Fruit fly (Drosophila melanogaster) whole organism, embryonic: Measurements from ENCODE around the gene dpr20.

Experiments
- Atf-2 ChIP-seq: fragments of 200-800 bp; sonication (Bioruptor generic); optimal IDR thresholded peaks from 2 replicates; lab custom pipeline; 2016; ENCODE audit warnings: missing biosample characterization, missing genetic modification characterization
- Bgb ChIP-seq: fragments of 200-800 bp; sonication (Bioruptor generic); IDR thresholded peaks from 2 replicates; pipeline ENCODE4 v1.3.6; 2022; ENCODE audit warnings: missing biosample characterization, missing genetic modification characterization; ENCODE audit not compliant: partially characterized antibody
- BtbVII ChIP-seq: fragments of 200-800 bp; sonication (Bioruptor generic); optimal IDR thresholded peaks from 3 replicates; lab custom pipeline; 2017; ENCODE audit warnings: missing biosample characterization, mild to moderate bottlenecking, missing genetic modification characterization
- Bteb2 ChIP-seq: fragments of 200-800 bp; sonication (Bioruptor generic); optimal IDR thresholded peaks from 2 replicates; lab custom pipeline; 2016; ENCODE audit warnings: missing biosample characterization, missing genetic modification characterization
- CG10959 ChIP-seq: fragments of 200-800 bp; sonication (Bioruptor generic); IDR thresholded peaks from 2 replicates; pipeline ENCODE4 v1.3.6; 2022; ENCODE audit warnings: missing biosample characterization, missing genetic modification characterization
- CG13624 ChIP-seq: fragments of 200-800 bp; sonication (Bioruptor generic); optimal IDR thresholded peaks from 2 replicates; lab custom pipeline; 2016; ENCODE audit warnings: missing biosample characterization, missing genetic modification characterization
- CG13775 ChIP-seq: fragments of 200-800 bp; sonication (Bioruptor generic); optimal IDR thresholded peaks from 3 replicates; lab custom pipeline; 2017; ENCODE audit warnings: missing biosample characterization, mild to moderate bottlenecking, missing genetic modification characterization
- CG15479 ChIP-seq: fragments of 200-800 bp; sonication (Bioruptor generic); optimal IDR thresholded peaks from 3 replicates; lab custom pipeline; 2019; ENCODE audit warnings: missing biosample characterization, mild to moderate bottlenecking, missing genetic modification characterization, moderate library complexity
- CG16779 ChIP-seq: fragments of 200-800 bp; sonication (Bioruptor generic); IDR thresholded peaks from 2 replicates; pipeline ENCODE4 v1.3.6; 2022; ENCODE audit warnings: missing biosample characterization, missing genetic modification characterization
- CG16813 ChIP-seq: fragments of 200-800 bp; sonication (Bioruptor generic); IDR thresholded peaks from 3 replicates; pipeline ENCODE4 v1.3.6; 2022; ENCODE audit warnings: missing biosample characterization, missing genetic modification characterization; ENCODE audit not compliant: partially characterized antibody
- CG17385 ChIP-seq: fragments of 200-800 bp; sonication (Bioruptor generic); optimal IDR thresholded peaks from 3 replicates; lab custom pipeline; 2018; ENCODE audit warnings: missing biosample characterization, mild to moderate bottlenecking, missing genetic modification characterization
- CG17568 ChIP-seq: fragments of 200-800 bp; sonication (Bioruptor generic); optimal IDR thresholded peaks from 2 replicates; lab custom pipeline; 2018; ENCODE audit warnings: missing biosample characterization, mild to moderate bottlenecking, missing genetic modification characterization, moderate library complexity
- CG18011 ChIP-seq: fragments of 200-800 bp; sonication (Bioruptor generic); optimal IDR thresholded peaks from 2 replicates; lab custom pipeline; 2017; ENCODE audit warnings: missing biosample characterization, missing genetic modification characterization, mild to moderate bottlenecking, moderate library complexity, missing genotype
- CG32767 ChIP-seq: fragments of 200-800 bp; sonication (Bioruptor generic); IDR thresholded peaks from 2 replicates; pipeline ENCODE4 v1.3.6; 2022; ENCODE audit warnings: missing biosample characterization, missing genetic modification characterization
- CG42726 ChIP-seq: fragments of 200-800 bp; sonication (Bioruptor generic); IDR thresholded peaks from 2 replicates; pipeline ENCODE4 v1.3.6; 2022; ENCODE audit warnings: missing biosample characterization, missing genetic modification characterization; ENCODE audit not compliant: partially characterized antibody
- CG6272 ChIP-seq: fragments of 200-800 bp; sonication (Bioruptor generic); IDR thresholded peaks from 2 replicates; pipeline ENCODE4 v1.3.6; 2022; ENCODE audit warnings: missing biosample characterization, missing genetic modification characterization
- CG7556 ChIP-seq: fragments of 200-800 bp; sonication (Bioruptor generic); optimal IDR thresholded peaks from 2 replicates; lab custom pipeline; 2017; ENCODE audit warnings: missing biosample characterization, mild to moderate bottlenecking, missing genetic modification characterization
- CG7928 ChIP-seq: fragments of 200-800 bp; sonication (Bioruptor generic); optimal IDR thresholded peaks from 2 replicates; lab custom pipeline; 2017; ENCODE audit warnings: missing biosample characterization, mild to moderate bottlenecking, missing genetic modification characterization
- CHES-1-like ChIP-seq: fragments of 200-800 bp; sonication (Bioruptor generic); optimal IDR thresholded peaks from 2 replicates; lab custom pipeline; 2016; ENCODE audit warnings: missing biosample characterization, missing genetic modification characterization
- Doc3 ChIP-seq: fragments of 200-800 bp; sonication (Bioruptor generic); IDR thresholded peaks from 3 replicates; pipeline ENCODE4 v1.3.6; 2022; ENCODE audit warnings: missing biosample characterization, missing genetic modification characterization; ENCODE audit not compliant: partially characterized antibody
- E2f2 ChIP-seq: fragments of 200-800 bp; sonication (Bioruptor generic); IDR thresholded peaks from 2 replicates; pipeline ENCODE4 v1.3.6; 2022; ENCODE audit warnings: missing biosample characterization, missing genetic modification characterization
- Eip74EF ChIP-seq, 2 experiments: fragments of 200-800 bp in 1 of 2; fragments of >200 bp in 1 of 2; sonication (Bioruptor generic) in 1 of 2; optimal IDR thresholded peaks; 2 replicates each; lab custom pipeline; 2017 to 2019; ENCODE audit warnings: missing biosample characterization in 2 of 2, missing genetic modification characterization in 2 of 2, mild to moderate bottlenecking in 1 of 2, moderate library complexity in 1 of 2
- Mes4 ChIP-seq: fragments of 200-800 bp; sonication (Bioruptor generic); optimal IDR thresholded peaks from 2 replicates; lab custom pipeline; 2016; ENCODE audit warnings: missing biosample characterization, missing genetic modification characterization
- Oli ChIP-seq: fragments of 200-800 bp; sonication (Bioruptor generic); optimal IDR thresholded peaks from 2 replicates; lab custom pipeline; 2018; ENCODE audit warnings: missing biosample characterization, mild to moderate bottlenecking, missing genetic modification characterization, moderate library complexity
- Scr ChIP-seq: fragments of 200-800 bp; sonication (Bioruptor generic); IDR thresholded peaks from 2 replicates; pipeline ENCODE4 v1.3.6; 2022; ENCODE audit warnings: missing biosample characterization, missing genetic modification characterization; ENCODE audit not compliant: partially characterized antibody
- Six4 ChIP-seq: fragments of 200-800 bp; sonication (Bioruptor generic); optimal IDR thresholded peaks from 2 replicates; lab custom pipeline; 2016; ENCODE audit warnings: missing biosample characterization, missing genetic modification characterization
- Ssrp ChIP-seq: fragments of 200-800 bp; sonication (Bioruptor generic); optimal IDR thresholded peaks from 2 replicates; lab custom pipeline; 2018; ENCODE audit warnings: missing biosample characterization, mild to moderate bottlenecking, missing genetic modification characterization, moderate library complexity
- TFAM ChIP-seq: fragments of 200-800 bp; sonication (Bioruptor generic); optimal IDR thresholded peaks from 2 replicates; lab custom pipeline; 2017; ENCODE audit warnings: missing biosample characterization, missing genetic modification characterization, inconsistent platforms
- Usf ChIP-seq: fragments of 200-800 bp; sonication (Bioruptor generic); optimal IDR thresholded peaks from 2 replicates; lab custom pipeline; 2017; ENCODE audit warnings: missing genotype, missing biosample characterization, missing genetic modification characterization
- br ChIP-seq: fragments of >200 bp; optimal IDR thresholded peaks from 2 replicates; lab custom pipeline; 2017
- cg ChIP-seq: fragments of 200-800 bp; sonication (Bioruptor generic); optimal IDR thresholded peaks from 3 replicates; lab custom pipeline; 2019; ENCODE audit warnings: missing biosample characterization, mild to moderate bottlenecking, missing genetic modification characterization, moderate library complexity
- chn ChIP-seq: fragments of 200-800 bp; sonication (Bioruptor generic); optimal IDR thresholded peaks from 2 replicates; lab custom pipeline; 2016; ENCODE audit warnings: missing biosample characterization, missing genetic modification characterization
- ci ChIP-seq: fragments of 200-800 bp; sonication (Bioruptor generic); IDR thresholded peaks from 3 replicates; pipeline ENCODE4 v1.3.6; 2022; ENCODE audit warnings: missing biosample characterization, missing genetic modification characterization
- corto ChIP-seq: fragments of 200-800 bp; sonication (Bioruptor generic); optimal IDR thresholded peaks from 2 replicates; lab custom pipeline; 2016; ENCODE audit warnings: missing biosample characterization, mild to moderate bottlenecking, missing genetic modification characterization, moderate library complexity
- cwo ChIP-seq: fragments of 200-800 bp; sonication (Bioruptor generic); optimal IDR thresholded peaks from 3 replicates; lab custom pipeline; 2017; ENCODE audit warnings: missing biosample characterization, missing genetic modification characterization, mild to moderate bottlenecking, moderate library complexity, missing genetic modification reagents
- dpn ChIP-seq, 2 experiments: fragments of 200-800 bp; sonication (Bioruptor generic); optimal IDR thresholded peaks; 3 replicates each; lab custom pipeline; 2016; ENCODE audit warnings: missing biosample characterization in 2 of 2, missing genetic modification characterization in 2 of 2
- ewg ChIP-seq: fragments of 200-800 bp; sonication (Bioruptor generic); optimal IDR thresholded peaks from 3 replicates; lab custom pipeline; 2017; ENCODE audit warnings: mild to moderate bottlenecking, missing biosample characterization, missing genetic modification reagents, missing genetic modification characterization
- kah ChIP-seq: fragments of 200-800 bp; sonication (Bioruptor generic); optimal IDR thresholded peaks from 2 replicates; lab custom pipeline; 2018; ENCODE audit warnings: missing biosample characterization, mild to moderate bottlenecking, missing genetic modification characterization
- ken ChIP-seq: fragments of 200-800 bp; sonication (Bioruptor generic); IDR thresholded peaks from 3 replicates; pipeline ENCODE4 v1.3.6; 2022; ENCODE audit warnings: missing biosample characterization, missing genetic modification characterization
- lov ChIP-seq, 2 experiments: fragments of 200-800 bp in 1 of 2; fragments of >200 bp in 1 of 2; sonication (Bioruptor generic) in 1 of 2; IDR thresholded peaks in 1 of 2; optimal IDR thresholded peaks in 1 of 2; 2 replicates in 1 of 2; 3 replicates in 1 of 2; pipeline versions ENCODE4 v1.3.6 to Lab custom; 2017 to 2022; ENCODE audit warnings: missing biosample characterization in 1 of 2, missing genetic modification characterization in 1 of 2
- maf-S ChIP-seq: fragments of 200-800 bp; sonication (Bioruptor generic); optimal IDR thresholded peaks from 2 replicates; lab custom pipeline; 2016; ENCODE audit warnings: missing biosample characterization, missing genetic modification characterization
- otp ChIP-seq: fragments of 200-800 bp; sonication (Bioruptor generic); IDR thresholded peaks from 3 replicates; pipeline ENCODE4, ENCODE4 v1.3.6; 2022; ENCODE audit warnings: missing biosample characterization, missing genetic modification characterization
- p53 ChIP-seq: fragments of 200-800 bp; sonication (Bioruptor generic); optimal IDR thresholded peaks from 2 replicates; lab custom pipeline; 2016; ENCODE audit warnings: missing biosample characterization, missing genetic modification characterization
- pfk ChIP-seq: fragments of 200-800 bp; sonication (Bioruptor generic); optimal IDR thresholded peaks from 2 replicates; lab custom pipeline; 2018; ENCODE audit warnings: missing biosample characterization, mild to moderate bottlenecking, missing genetic modification characterization, moderate library complexity
- repo ChIP-seq: fragments of 200-800 bp; sonication (Bioruptor generic); optimal IDR thresholded peaks from 2 replicates; lab custom pipeline; 2016; ENCODE audit warnings: missing biosample characterization, missing genetic modification characterization
- run ChIP-seq: fragments of 200-800 bp; sonication (Bioruptor generic); optimal IDR thresholded peaks from 3 replicates; lab custom pipeline; 2018; ENCODE audit warnings: missing biosample characterization, mild to moderate bottlenecking, missing genetic modification characterization
- sim ChIP-seq: fragments of 200-800 bp; sonication (Bioruptor generic); IDR thresholded peaks from 2 replicates; pipeline ENCODE4 v1.3.6; 2022; ENCODE audit warnings: missing biosample characterization, missing genetic modification characterization
- vnd ChIP-seq: fragments of 200-800 bp; sonication (Bioruptor generic); IDR thresholded peaks from 3 replicates; pipeline ENCODE4 v1.3.6; 2022; ENCODE audit warnings: missing biosample characterization, missing genetic modification characterization; ENCODE audit not compliant: partially characterized antibody
- vvl ChIP-seq: fragments of 200-800 bp; sonication (Bioruptor generic); IDR thresholded peaks from 2 replicates; pipeline ENCODE4 v1.3.6; 2022; ENCODE audit warnings: missing biosample characterization, missing genetic modification characterization
- wor ChIP-seq: fragments of 200-800 bp; sonication (Bioruptor generic); IDR thresholded peaks from 2 replicates; pipeline ENCODE4 v1.3.6; 2022; ENCODE audit warnings: missing biosample characterization, missing genetic modification characterization

Gene dpr20

dm6 chr3L:820332-820731 lies 36.7 kb downstream of the dpr20 start (continued):
- no peak for TF ChIP-seq pfk (GFP tag; lab: Kevin White, UChicago)
- TF ChIP-seq Bteb2 (GFP tag; lab: Kevin White, UChicago), result no peak
- peak; percentile 57 for TF ChIP-seq Six4 (GFP tag; lab: Kevin White, UChicago)
- peak; percentile 50 to 67 for TF ChIP-seq dpn (GFP tag; optimal IDR thresholded peaks at IDR 0.05; lab: Kevin White, UChicago)
- no peak for TF ChIP-seq Doc3
- no peak for TF ChIP-seq br (lab: Kevin White, UChicago)
- peak; percentile 70 for TF ChIP-seq cwo (GFP tag; lab: Kevin White, UChicago)
- TF ChIP-seq Scr, result no peak
- TF ChIP-seq CG7928 (GFP tag; lab: Kevin White, UChicago), result no peak
- no peak for TF ChIP-seq maf-S (GFP tag; lab: Kevin White, UChicago)
- TF ChIP-seq E2f2, result peak; percentile 38; the same call in 1 of the 2 replicates
- no peak for TF ChIP-seq CG15479
- no peak for TF ChIP-seq CHES-1-like
- TF ChIP-seq CG7556 (GFP tag; lab: Kevin White, UChicago), result peak; percentile 65
- peak; percentile 79 for TF ChIP-seq Oli (tag; lab: Kevin White, UChicago)
- TF ChIP-seq Ssrp, result peak; percentile 76
- TF ChIP-seq Atf-2 (GFP tag; lab: Kevin White, UChicago), result no peak
- TF ChIP-seq CG10959 (GFP tag; lab: Robert Waterston, UW), result no peak
- peak; percentile 76 for TF ChIP-seq wor (GFP tag; lab: Robert Waterston, UW)
- TF ChIP-seq chn (GFP tag; lab: Kevin White, UChicago), result no peak
- TF ChIP-seq TFAM (GFP tag; lab: Kevin White, UChicago), result no peak
- TF ChIP-seq CG16813 (GFP tag; lab: Robert Waterston, UW), result no peak
- TF ChIP-seq Eip74EF (GFP tag; optimal IDR thresholded peaks at IDR 0.05; lab: Kevin White, UChicago), result peak in 1 of 2 experiments; percentile 65
- TF ChIP-seq p53, result no peak
- TF ChIP-seq CG32767, result peak; percentile 71
- TF ChIP-seq vnd, result no peak
- TF ChIP-seq Mes4, result peak; percentile 14
- TF ChIP-seq CG13624 (GFP tag; lab: Kevin White, UChicago), result no peak
- no peak for TF ChIP-seq CG18011 (GFP tag; lab: Kevin White, UChicago)
- TF ChIP-seq ewg (GFP tag; lab: Kevin White, UChicago), result peak; percentile 64
- TF ChIP-seq BtbVII (GFP tag; lab: Kevin White, UChicago), result peak; percentile 43
- TF ChIP-seq lov (optimal IDR thresholded peaks at IDR 0.05; lab: Kevin White, UChicago), result no peak
- TF ChIP-seq lov (GFP tag; IDR thresholded peaks at IDR 0.05; lab: Robert Waterston, UW), result no peak
- TF ChIP-seq CG42726 (GFP tag; lab: Robert Waterston, UW), result no peak
- TF ChIP-seq ken (GFP tag; lab: Robert Waterston, UW), result peak; percentile 72
- TF ChIP-seq corto, result no peak
- no peak for TF ChIP-seq Usf (GFP tag; lab: Kevin White, UChicago)
- TF ChIP-seq repo (GFP tag; lab: Kevin White, UChicago), result no peak
- no peak for TF ChIP-seq Bgb (GFP tag; lab: Robert Waterston, UW)
- peak; percentile 51 for TF ChIP-seq kah (GFP tag; lab: Kevin White, UChicago)
- peak; percentile 35; the same call in 1 of the 2 replicates for TF ChIP-seq CG6272 (GFP tag; lab: Robert Waterston, UW)
- TF ChIP-seq run, result peak; percentile 53
- TF ChIP-seq CG13775 (GFP tag; lab: Kevin White, UChicago), result peak; percentile 31
- TF ChIP-seq CG17385 (GFP tag; lab: Kevin White, UChicago), result peak; percentile 69
- peak; percentile 36 for TF ChIP-seq CG17568 (GFP tag; lab: Kevin White, UChicago)
- TF ChIP-seq CG16779 (GFP tag; lab: Robert Waterston, UW), result no peak
- peak; percentile 91 for TF ChIP-seq vvl (GFP tag; lab: Robert Waterston, UW)
- TF ChIP-seq ci (GFP tag; lab: Robert Waterston, UW), result peak; percentile 92
- TF ChIP-seq sim, result no peak
- TF ChIP-seq otp, result peak; percentile 70; the same call in 1 of the 3 replicates
- TF ChIP-seq cg (GFP tag; lab: Kevin White, UChicago), result no peak
